Worm (Caenorhabditis elegans) whole organism, young adult: ENCODE data around the gene F55C5.10.

Source experiments
- B0035.1 ChIP-seq: sonication (generic microtip); optimal IDR thresholded peaks from 2 replicates; lab custom pipeline; 2016; ENCODE audit warnings: missing genetic modification characterization, mild to moderate bottlenecking, missing compliant biosample characterization, missing genotype, missing genetic modification reagents
- B0336.3 ChIP-seq: fragments of 200-800 bp; sonication (Bioruptor generic); IDR thresholded peaks from 2 replicates; pipeline ENCODE4 v1.3.6; 2022; ENCODE audit warnings: missing genetic modification characterization, missing compliant biosample characterization
- F33H1.4 ChIP-seq: fragments of 200-800 bp; sonication (Bioruptor generic); IDR thresholded peaks from 2 replicates; pipeline ENCODE4 v1.3.6; 2022; ENCODE audit warnings: missing genetic modification reagents, missing genetic modification characterization, missing compliant biosample characterization
- F39B2.1 ChIP-seq: fragments of 200-800 bp; sonication (Bioruptor generic); IDR thresholded peaks from 2 replicates; pipeline ENCODE4 v1.3.6; 2022; ENCODE audit warnings: missing genetic modification reagents, missing genetic modification characterization, missing compliant biosample characterization
- Y53F4B.3 ChIP-seq: fragments of 200-800 bp; sonication (Bioruptor generic); IDR thresholded peaks from 2 replicates; pipeline ENCODE4 v1.3.6; 2022; ENCODE audit warnings: missing genetic modification reagents, missing genetic modification characterization, missing compliant biosample characterization
- Y67H2A.10 ChIP-seq: fragments of 200-800 bp; sonication (Bioruptor generic); conservative IDR thresholded peaks from 2 replicates; pipeline ENCODE4 v1.3.6; 2022; ENCODE audit warnings: missing genetic modification reagents, missing genetic modification characterization, missing compliant biosample characterization
- Y95B8A.8 ChIP-seq: fragments of 200-800 bp; sonication (Bioruptor generic); IDR thresholded peaks from 2 replicates; pipeline ENCODE4 v1.3.6; 2022; ENCODE audit warnings: missing genetic modification reagents, missing genetic modification characterization, missing compliant biosample characterization
- ama-1 ChIP-seq, 3 experiments: fragments of 150-350 bp in 1 of 3; sonication (generic microtip) in 2 of 3; optimal IDR thresholded peaks; 2 replicates each; lab custom pipeline; 2014 to 2018; ENCODE audit warnings: missing biosample characterization in 2 of 3, missing genetic modification characterization in 2 of 3, missing genetic modification reagents in 2 of 3
- athp-1 ChIP-seq: sonication (generic microtip); optimal IDR thresholded peaks from 2 replicates; lab custom pipeline; 2017; ENCODE audit warnings: mild to moderate bottlenecking, missing genetic modification characterization, missing compliant biosample characterization
- attf-5 ChIP-seq: fragments of 200-800 bp; sonication (Bioruptor generic); optimal IDR thresholded peaks from 2 replicates; lab custom pipeline; 2018; ENCODE audit warnings: mild to moderate bottlenecking, missing genetic modification characterization, missing compliant biosample characterization
- bed-2 ChIP-seq: fragments of 200-800 bp; sonication (Bioruptor generic); IDR thresholded peaks from 2 replicates; pipeline ENCODE4 v1.3.6; 2022; ENCODE audit warnings: missing genetic modification reagents, missing genetic modification characterization, missing compliant biosample characterization
- ccch-3 ChIP-seq: fragments of 200-800 bp; sonication (Bioruptor generic); optimal IDR thresholded peaks from 2 replicates; lab custom pipeline; 2018; ENCODE audit warnings: mild to moderate bottlenecking, missing genetic modification characterization, missing compliant biosample characterization
- cebp-2 ChIP-seq: fragments of 200-800 bp; sonication (Bioruptor generic); IDR thresholded peaks from 2 replicates; pipeline ENCODE4 v1.3.6; 2022; ENCODE audit warnings: missing genetic modification characterization, missing compliant biosample characterization
- ceh-100 ChIP-seq: fragments of 200-800 bp; sonication (Bioruptor generic); IDR thresholded peaks from 2 replicates; pipeline ENCODE4 v1.3.6; 2022; ENCODE audit warnings: missing genetic modification reagents, missing genetic modification characterization, missing compliant biosample characterization
- ceh-27 ChIP-seq: fragments of 200-800 bp; sonication (Bioruptor generic); optimal IDR thresholded peaks from 2 replicates; lab custom pipeline; 2018; ENCODE audit warnings: mild to moderate bottlenecking, missing genetic modification characterization, moderate library complexity, missing compliant biosample characterization
- ceh-40 ChIP-seq: fragments of 200-800 bp; sonication (Bioruptor generic); IDR thresholded peaks from 2 replicates; pipeline ENCODE4 v1.3.6; 2022; ENCODE audit warnings: missing genetic modification characterization, missing compliant biosample characterization
- ceh-58 ChIP-seq: fragments of 200-800 bp; sonication (Bioruptor generic); IDR thresholded peaks from 2 replicates; pipeline ENCODE4 v1.3.6; 2022; ENCODE audit warnings: missing genetic modification characterization, missing compliant biosample characterization
- ceh-91 ChIP-seq: fragments of 200-800 bp; sonication (Bioruptor generic); IDR thresholded peaks from 2 replicates; pipeline ENCODE4 v1.3.6; 2022; ENCODE audit warnings: missing genetic modification reagents, missing genetic modification characterization, missing compliant biosample characterization
- chd-7 ChIP-seq: sonication (generic microtip); optimal IDR thresholded peaks from 2 replicates; lab custom pipeline; 2016; ENCODE audit warnings: mild to moderate bottlenecking, missing genetic modification characterization, moderate library complexity, missing compliant biosample characterization
- die-1 ChIP-seq: sonication (generic microtip); optimal IDR thresholded peaks from 2 replicates; lab custom pipeline; 2016; ENCODE audit warnings: missing genotype, mild to moderate bottlenecking, missing genetic modification characterization, missing compliant biosample characterization
- dox-1 ChIP-seq: fragments of 200-800 bp; sonication (Bioruptor generic); IDR thresholded peaks from 2 replicates; pipeline ENCODE4 v1.3.6; 2022; ENCODE audit warnings: missing genetic modification reagents, missing genetic modification characterization, missing compliant biosample characterization
- gei-17 ChIP-seq: fragments of 200-800 bp; sonication (Bioruptor generic); optimal IDR thresholded peaks from 2 replicates; lab custom pipeline; 2018; ENCODE audit warnings: mild to moderate bottlenecking, missing genetic modification characterization, missing compliant biosample characterization
- hlh-12 ChIP-seq: sonication (generic microtip); optimal IDR thresholded peaks from 2 replicates; lab custom pipeline; 2016; ENCODE audit warnings: missing genetic modification characterization, missing compliant biosample characterization
- hmg-1.2 ChIP-seq: fragments of 200-800 bp; sonication (Bioruptor generic); IDR thresholded peaks from 2 replicates; pipeline ENCODE4 v1.3.6; 2022; ENCODE audit warnings: missing genetic modification reagents, missing genetic modification characterization, missing compliant biosample characterization
- hsf-1 ChIP-seq: fragments of 200-800 bp; sonication (Bioruptor generic); IDR thresholded peaks from 2 replicates; pipeline ENCODE4 v1.3.6; 2022; ENCODE audit warnings: missing genetic modification reagents, missing genetic modification characterization, missing compliant biosample characterization
- lin-54 ChIP-seq: fragments of 200-800 bp; sonication (Bioruptor generic); optimal IDR thresholded peaks from 2 replicates; lab custom pipeline; 2018; ENCODE audit warnings: mild to moderate bottlenecking, missing genetic modification characterization, missing compliant biosample characterization
- lir-1 ChIP-seq: fragments of 200-800 bp; sonication (Bioruptor generic); conservative IDR thresholded peaks from 2 replicates; pipeline ENCODE4 v1.3.6; 2022; ENCODE audit warnings: missing genetic modification reagents, missing genetic modification characterization, missing compliant biosample characterization
- madf-10 ChIP-seq: sonication (generic microtip); optimal IDR thresholded peaks from 2 replicates; lab custom pipeline; 2016; ENCODE audit warnings: mild to moderate bottlenecking, missing genetic modification characterization, missing compliant biosample characterization
- madf-3 ChIP-seq: fragments of 200-800 bp; sonication (Bioruptor generic); IDR thresholded peaks from 2 replicates; pipeline ENCODE4 v1.3.6; 2022; ENCODE audit warnings: missing genetic modification reagents, missing genetic modification characterization, missing compliant biosample characterization
- mel-28 ChIP-seq: sonication (generic microtip); optimal IDR thresholded peaks from 2 replicates; lab custom pipeline; 2016; ENCODE audit warnings: borderline replicate concordance, mild to moderate bottlenecking, missing genetic modification characterization, missing compliant biosample characterization
- nhr-27 ChIP-seq: fragments of 200-800 bp; sonication (Bioruptor generic); optimal IDR thresholded peaks from 2 replicates; lab custom pipeline; 2018; ENCODE audit warnings: mild to moderate bottlenecking, missing genetic modification characterization, moderate library complexity, missing compliant biosample characterization
- nhr-80 ChIP-seq: sonication (generic microtip); optimal IDR thresholded peaks from 2 replicates; lab custom pipeline; 2016; ENCODE audit warnings: missing genetic modification characterization, missing compliant biosample characterization
- rec-8 ChIP-seq, 2 experiments: sonication (generic microtip); optimal IDR thresholded peaks; 2 replicates each; lab custom pipeline; 2016; ENCODE audit warnings: mild to moderate bottlenecking in 2 of 2, missing genetic modification characterization in 2 of 2, missing genetic modification reagents in 2 of 2, missing genotype in 2 of 2, missing biosample characterization in 1 of 2, missing compliant biosample characterization in 1 of 2, moderate library complexity in 1 of 2
- snpc-1.3 ChIP-seq: sonication (generic microtip); optimal IDR thresholded peaks from 2 replicates; lab custom pipeline; 2017; ENCODE audit warnings: missing genetic modification characterization, mild to moderate bottlenecking, missing compliant biosample characterization, antibody characterized with exemption, moderate library complexity, missing genotype, missing genetic modification reagents; ENCODE audit not compliant: insufficient read depth
- snpc-4 ChIP-seq, 5 experiments: fragments of 150-350 bp in 1 of 5; sonication (generic microtip) in 4 of 5; optimal IDR thresholded peaks; 2 replicates each; lab custom pipeline; 2014 to 2018; ENCODE audit warnings: missing genetic modification characterization in 5 of 5, missing biosample characterization in 3 of 5, antibody characterized with exemption in 2 of 5, mild to moderate bottlenecking in 2 of 5, missing compliant biosample characterization in 2 of 5, missing genotype in 2 of 5, moderate library complexity in 2 of 5, missing genetic modification reagents in 1 of 5
- somi-1 ChIP-seq: fragments of 200-800 bp; sonication (Bioruptor generic); optimal IDR thresholded peaks from 2 replicates; lab custom pipeline; 2018; ENCODE audit warnings: mild to moderate bottlenecking, missing genetic modification characterization, missing compliant biosample characterization
- unc-130 ChIP-seq: sonication (generic microtip); optimal IDR thresholded peaks from 2 replicates; lab custom pipeline; 2016; ENCODE audit warnings: missing genetic modification reagents, missing genetic modification characterization, missing compliant biosample characterization
- ztf-18 ChIP-seq: sonication (generic microtip); optimal IDR thresholded peaks from 2 replicates; lab custom pipeline; 2016; ENCODE audit warnings: missing genotype, mild to moderate bottlenecking, missing genetic modification characterization, missing compliant biosample characterization
- ztf-22 ChIP-seq: fragments of 200-800 bp; sonication (Bioruptor generic); optimal IDR thresholded peaks from 2 replicates; lab custom pipeline; 2018; ENCODE audit warnings: mild to moderate bottlenecking, missing genetic modification characterization, moderate library complexity, missing compliant biosample characterization
- ztf-6 ChIP-seq: fragments of 200-800 bp; sonication (Bioruptor generic); IDR thresholded peaks from 2 replicates; pipeline ENCODE4 v1.3.6; 2022; ENCODE audit warnings: missing genetic modification reagents, missing genetic modification characterization, missing compliant biosample characterization

F55C5.10 gene

DNA sequence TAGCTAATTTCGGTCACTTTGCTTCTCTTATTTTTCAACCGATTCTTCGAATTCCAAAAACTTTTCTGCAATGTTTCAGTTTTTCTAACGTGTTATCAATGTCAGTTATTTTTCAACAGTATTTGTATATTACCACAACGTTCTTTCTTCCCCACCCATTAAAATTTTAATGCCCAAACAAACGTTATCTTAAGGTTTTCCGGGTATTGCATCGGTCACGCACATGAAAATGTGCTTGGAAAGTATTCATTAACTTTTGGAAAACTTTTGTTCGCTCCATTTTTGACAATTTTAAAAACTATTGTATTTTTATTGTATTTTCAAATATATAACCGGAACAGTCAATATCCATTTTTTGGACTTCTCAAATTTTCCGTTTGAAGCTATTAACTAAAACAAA lies 12.8 kb downstream of the F55C5.10 start:
- TF ChIP-seq ztf-22 (GFP tag; lab: Kevin White, UChicago), result no peak
- TF ChIP-seq Y95B8A.8 (GFP tag; lab: Robert Waterston, UW), result no peak
- TF ChIP-seq mel-28 (tag; lab: Kevin White, UChicago), result no peak
- TF ChIP-seq die-1 (tag; lab: Kevin White, UChicago), result no peak
- no peak for TF ChIP-seq athp-1 (tag; lab: Kevin White, UChicago)

ce11 chrV:12296794-12297193 lies 13.5 kb downstream of the F55C5.10 start:
- no peak for TF ChIP-seq lir-1 (GFP tag; lab: Robert Waterston, UW)
- TF ChIP-seq snpc-1.3 (tag; lab: Kevin White, UChicago), result no peak
- TF ChIP-seq mel-28 (tag; lab: Kevin White, UChicago), result no peak
- TF ChIP-seq ztf-18 (tag; lab: Kevin White, UChicago), result no peak
- TF ChIP-seq ceh-91, result no peak
- TF ChIP-seq ceh-100 (GFP tag; lab: Robert Waterston, UW), result no peak
- TF ChIP-seq bed-2 (GFP tag; lab: Robert Waterston, UW), result no peak
- no peak for TF ChIP-seq die-1 (tag; lab: Kevin White, UChicago)
- no peak for TF ChIP-seq cebp-2 (GFP tag; lab: Robert Waterston, UW)
- no peak for TF ChIP-seq B0035.1 (tag; lab: Kevin White, UChicago)
- no peak for TF ChIP-seq gei-17 (GFP tag; lab: Kevin White, UChicago)
- no peak for TF ChIP-seq lin-54 (GFP tag; lab: Kevin White, UChicago)
- no peak for TF ChIP-seq F39B2.1
- no peak for TF ChIP-seq chd-7 (tag; lab: Kevin White, UChicago)
- no peak for TF ChIP-seq unc-130 (GFP tag; lab: Kevin White, UChicago)
- no peak for TF ChIP-seq B0336.3 (GFP tag; lab: Robert Waterston, UW)
- no peak for TF ChIP-seq madf-3 (GFP tag; lab: Robert Waterston, UW)
- no peak for TF ChIP-seq dox-1 (GFP tag; lab: Robert Waterston, UW)
- TF ChIP-seq rec-8 (tag; optimal IDR thresholded peaks at IDR 0.05; lab: Kevin White, UChicago), result no peak

DNA sequence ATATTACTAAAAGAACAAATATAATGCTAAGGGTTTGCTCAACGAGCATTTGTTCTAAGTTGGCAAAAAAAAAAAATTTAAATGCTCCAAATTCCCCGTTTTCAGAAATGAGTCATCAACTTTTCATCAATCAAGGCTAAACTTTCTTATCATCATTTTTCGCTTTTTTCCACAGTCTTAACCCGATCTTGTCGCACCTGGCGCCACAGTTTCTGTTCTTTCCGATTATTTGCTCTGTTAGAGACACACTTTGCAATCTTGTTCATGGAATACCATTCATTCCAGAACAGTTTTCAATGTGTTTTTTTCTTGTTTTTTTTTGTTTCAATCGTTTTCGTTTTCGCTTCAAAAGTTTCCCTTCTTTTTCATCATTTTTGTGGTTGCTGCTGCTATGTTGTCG lies 14.9 kb downstream of the F55C5.10 start:
- TF ChIP-seq nhr-80 (tag; lab: Kevin White, UChicago) (peak; percentile 80), ceh-40 (GFP tag; lab: Robert Waterston, UW) (no peak)
- TF ChIP-seq, all 124 proteins: peak for 1

ce11 chrV:12299244-12299766 lies 16.0 kb downstream of the F55C5.10 start:
- no peak for TF ChIP-seq ama-1 (optimal IDR thresholded peaks at IDR 0.05; lab: Kevin White, UChicago)
- TF ChIP-seq ama-1 (GFP tag; optimal IDR thresholded peaks at IDR 0.05; lab: Kevin White, UChicago), result no peak
- no peak for TF ChIP-seq ztf-18 (tag; lab: Kevin White, UChicago)

DNA sequence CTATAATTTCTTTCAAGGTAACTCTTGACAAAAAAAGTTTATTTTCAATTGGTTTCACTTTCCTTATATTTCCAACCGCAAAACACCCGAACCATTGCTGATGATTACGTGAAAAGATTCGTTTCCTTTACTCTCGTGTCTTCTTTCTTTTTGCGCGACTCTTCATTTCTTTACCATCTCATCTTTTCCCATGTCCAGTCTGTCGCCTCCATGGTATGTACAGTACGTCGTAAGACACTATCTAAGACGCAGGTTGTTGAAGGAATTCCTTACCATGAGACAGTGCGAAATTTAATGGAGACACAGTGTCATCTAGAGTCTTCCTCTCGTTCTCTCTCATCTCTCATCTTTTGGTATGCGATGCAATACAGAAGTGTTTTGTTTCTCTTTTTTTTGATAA lies 16.9 kb downstream of the F55C5.10 start:
- TF ChIP-seq ccch-3 (GFP tag; lab: Kevin White, UChicago) (no peak), ceh-27 (GFP tag; lab: Kevin White, UChicago) (peak; percentile 34), Y53F4B.3 (GFP tag; lab: Robert Waterston, UW) (no peak), attf-5 (GFP tag; lab: Kevin White, UChicago) (peak; percentile 48), Y67H2A.10 (GFP tag; lab: Robert Waterston, UW) (no peak), somi-1 (GFP tag; lab: Kevin White, UChicago) (peak; percentile 50), ama-1 (optimal IDR thresholded peaks at IDR 0.05; lab: Kevin White, UChicago) (no peak), ama-1 (GFP tag; optimal IDR thresholded peaks at IDR 0.05; lab: Kevin White, UChicago) (no peak), hsf-1 (no peak), snpc-4 (GFP tag; optimal IDR thresholded peaks at IDR 0.05; lab: Kevin White, UChicago) (no peak), snpc-4 (tag; optimal IDR thresholded peaks at IDR 0.05; lab: Kevin White, UChicago) (peak in 1 of 4 experiments; percentile 29), hmg-1.2 (peak; percentile 66; the same call in 1 of the 2 replicates), F33H1.4 (GFP tag; lab: Robert Waterston, UW) (no peak), hlh-12 (tag; lab: Kevin White, UChicago) (no peak), ztf-18 (tag; lab: Kevin White, UChicago) (peak; percentile 9), nhr-27 (tag; lab: Kevin White, UChicago) (no peak), madf-10 (tag; lab: Kevin White, UChicago) (no peak), ceh-58 (GFP tag; lab: Robert Waterston, UW) (no peak), ztf-6 (GFP tag; lab: Robert Waterston, UW) (no peak), die-1 (tag; lab: Kevin White, UChicago) (no peak)
